Worm (Caenorhabditis elegans) whole organism, L3 larva: ENCODE data around the gene F49C12.12.

Experiments used
- R02D3.7 ChIP-seq: fragments of 150-350 bp; optimal IDR thresholded peaks from 2 replicates; lab custom pipeline; 2014; ENCODE audit warnings: missing biosample characterization, missing genetic modification characterization
- ZK546.5 ChIP-seq: sonication (generic microtip); optimal IDR thresholded peaks from 2 replicates; lab custom pipeline; 2017; ENCODE audit warnings: missing biosample characterization, missing genetic modification characterization
- ama-1 ChIP-seq: fragments of 150-350 bp; optimal IDR thresholded peaks from 2 replicates; lab custom pipeline; 2018
- ceh-28 ChIP-seq: fragments of 150-350 bp; optimal IDR thresholded peaks from 2 replicates; lab custom pipeline; 2014; ENCODE audit warnings: missing biosample characterization, missing genetic modification reagents, missing genetic modification characterization
- ceh-82 ChIP-seq: fragments of 150-350 bp; optimal IDR thresholded peaks from 2 replicates; lab custom pipeline; 2014; ENCODE audit warnings: missing biosample characterization, missing genetic modification characterization
- ceh-9 ChIP-seq: sonication (generic microtip); optimal IDR thresholded peaks from 2 replicates; lab custom pipeline; 2018; ENCODE audit warnings: missing biosample characterization, missing genetic modification characterization
- daf-12 ChIP-seq: fragments of 150-350 bp; optimal IDR thresholded peaks from 2 replicates; lab custom pipeline; 2014; ENCODE audit warnings: missing biosample characterization, missing genetic modification reagents, missing genetic modification characterization
- egl-27 ChIP-seq: sonication (generic microtip); optimal IDR thresholded peaks from 4 replicates; lab custom pipeline; 2017; ENCODE audit warnings: missing biosample characterization, missing genetic modification reagents, missing genetic modification characterization
- elt-1 ChIP-seq: fragments of 150-350 bp; optimal IDR thresholded peaks from 2 replicates; lab custom pipeline; 2014; ENCODE audit warnings: missing biosample characterization, missing genetic modification characterization
- elt-2 ChIP-seq: sonication (generic microtip); optimal IDR thresholded peaks from 2 replicates; lab custom pipeline; 2016; ENCODE audit warnings: missing genetic modification reagents, mild to moderate bottlenecking, missing genetic modification characterization, missing compliant biosample characterization
- eor-1 ChIP-seq, 2 experiments: fragments of 150-350 bp; optimal IDR thresholded peaks; 2 replicates each; lab custom pipeline; 2014 to 2018; ENCODE audit warnings: missing biosample characterization in 2 of 2, missing genetic modification characterization in 2 of 2
- fkh-10 ChIP-seq: sonication (generic microtip); optimal IDR thresholded peaks from 2 replicates; lab custom pipeline; 2017; ENCODE audit warnings: missing biosample characterization, missing genetic modification reagents, missing genetic modification characterization
- fkh-2 ChIP-seq: fragments of 150-350 bp; optimal IDR thresholded peaks from 2 replicates; lab custom pipeline; 2014; ENCODE audit warnings: missing biosample characterization, missing genetic modification reagents, missing genetic modification characterization
- fos-1 ChIP-seq: fragments of 150-350 bp; optimal IDR thresholded peaks from 2 replicates; lab custom pipeline; 2014; ENCODE audit warnings: missing biosample characterization, missing genetic modification characterization
- hmg-11 ChIP-seq: sonication (generic microtip); optimal IDR thresholded peaks from 2 replicates; lab custom pipeline; 2016; ENCODE audit warnings: missing genetic modification characterization, missing compliant biosample characterization
- jun-1 ChIP-seq: fragments of 150-350 bp; optimal IDR thresholded peaks from 2 replicates; lab custom pipeline; 2014; ENCODE audit warnings: missing biosample characterization, missing genetic modification reagents, missing genetic modification characterization
- lin-15B ChIP-seq: fragments of 150-350 bp; optimal IDR thresholded peaks from 2 replicates; lab custom pipeline; 2014; ENCODE audit warnings: missing biosample characterization, missing genetic modification characterization
- nhr-11 ChIP-seq: fragments of 150-350 bp; optimal IDR thresholded peaks from 2 replicates; lab custom pipeline; 2014; ENCODE audit warnings: missing biosample characterization, missing genetic modification characterization
- nhr-25 ChIP-seq: sonication (generic microtip); optimal IDR thresholded peaks from 2 replicates; lab custom pipeline; 2017; ENCODE audit warnings: missing biosample characterization, missing genetic modification characterization
- nhr-28 ChIP-seq: fragments of 150-350 bp; optimal IDR thresholded peaks from 2 replicates; lab custom pipeline; 2014; ENCODE audit warnings: missing biosample characterization, missing genetic modification characterization
- nhr-67 ChIP-seq: fragments of 150-350 bp; optimal IDR thresholded peaks from 2 replicates; lab custom pipeline; 2014; ENCODE audit warnings: missing biosample characterization, missing genetic modification characterization
- nhr-77 ChIP-seq: fragments of 150-350 bp; optimal IDR thresholded peaks from 2 replicates; lab custom pipeline; 2014; ENCODE audit warnings: missing biosample characterization, missing genetic modification characterization
- pha-4 ChIP-seq: fragments of 150-350 bp; optimal IDR thresholded peaks from 2 replicates; lab custom pipeline; 2014; ENCODE audit warnings: missing biosample characterization, missing genetic modification reagents, missing genetic modification characterization
- pqm-1 ChIP-seq: fragments of 150-350 bp; optimal IDR thresholded peaks from 2 replicates; lab custom pipeline; 2017; ENCODE audit warnings: missing biosample characterization, missing genetic modification characterization, inconsistent platforms
- snpc-4 ChIP-seq: fragments of 150-350 bp; optimal IDR thresholded peaks from 2 replicates; lab custom pipeline; 2014; ENCODE audit warnings: missing biosample characterization, missing genetic modification characterization
- tbx-2 ChIP-seq: sonication (generic microtip); optimal IDR thresholded peaks from 2 replicates; lab custom pipeline; 2016; ENCODE audit warnings: mild to moderate bottlenecking, missing genetic modification characterization, missing compliant biosample characterization
- unc-39 ChIP-seq: sonication (generic microtip); optimal IDR thresholded peaks from 4 replicates; lab custom pipeline; 2017; ENCODE audit warnings: missing biosample characterization, missing genetic modification characterization
- unc-62 ChIP-seq: fragments of 150-350 bp; sonication (generic microtip); optimal IDR thresholded peaks from 4 replicates; lab custom pipeline; 2014; ENCODE audit warnings: missing biosample characterization, missing genetic modification reagents, missing genetic modification characterization
- ztf-11 ChIP-seq: fragments of 150-350 bp; optimal IDR thresholded peaks from 2 replicates; lab custom pipeline; 2014; ENCODE audit warnings: missing biosample characterization, missing genetic modification characterization

The F49C12.12 gene

ce11 chrIV:9367852-9368627 lies 47.2 kb upstream of the F49C12.12 start:
- no peak for TF ChIP-seq R02D3.7
- TF ChIP-seq nhr-67: no peak
- no peak for TF ChIP-seq ama-1 (lab: Kevin White, UChicago)
- TF ChIP-seq pha-4 (tag; lab: Kevin White, UChicago): peak; percentile 90
- TF ChIP-seq pqm-1 (tag; lab: Kevin White, UChicago): peak; percentile 31
- no peak for TF ChIP-seq jun-1 (tag; lab: Kevin White, UChicago)
- no peak for TF ChIP-seq fkh-2
- no peak for TF ChIP-seq tbx-2 (tag; lab: Kevin White, UChicago)
- TF ChIP-seq snpc-4 (tag; lab: Kevin White, UChicago): peak; percentile 21
- no peak for TF ChIP-seq ZK546.5 (tag; lab: Kevin White, UChicago)
- no peak for TF ChIP-seq unc-62 (GFP tag; lab: Kevin White, UChicago)
- no peak for TF ChIP-seq nhr-28 (tag; lab: Kevin White, UChicago)
- no peak for TF ChIP-seq ceh-9 (tag; lab: Kevin White, UChicago)
- no peak for TF ChIP-seq elt-2 (tag; lab: Kevin White, UChicago)
- TF ChIP-seq daf-12 (tag; lab: Kevin White, UChicago): no peak
- TF ChIP-seq nhr-25 (tag; lab: Kevin White, UChicago): no peak
- no peak for TF ChIP-seq nhr-77 (tag; lab: Kevin White, UChicago)

- TF ChIP-seq egl-27 (tag; lab: Kevin White, UChicago): no peak
- no peak for TF ChIP-seq ceh-82 (tag; lab: Kevin White, UChicago)
- TF ChIP-seq fos-1 (tag; lab: Kevin White, UChicago): no peak
- TF ChIP-seq ZK546.5 (tag; lab: Kevin White, UChicago): no peak
- no peak for TF ChIP-seq ceh-28 (tag; lab: Kevin White, UChicago)
- no peak for TF ChIP-seq R02D3.7
- TF ChIP-seq pha-4 (tag; lab: Kevin White, UChicago): no peak
- TF ChIP-seq, all 47 proteins: peak for 0
Measured at ce11 chrIV:9366411-9366810, 45.5 kb upstream of the F49C12.12 start, which contains the start of gene pezo-1. Gene pezo-1, minus strand, starts transcription at chrIV:9366511.

ce11 chrIV:9353728-9354127 lies 32.8 kb upstream of the F49C12.12 start:
- TF ChIP-seq R02D3.7 (no peak), nhr-28 (tag; lab: Kevin White, UChicago) (no peak), pqm-1 (tag; lab: Kevin White, UChicago) (no peak), eor-1 (tag; optimal IDR thresholded peaks at IDR 0.05; lab: Kevin White, UChicago) (no peak), nhr-25 (tag; lab: Kevin White, UChicago) (no peak), jun-1 (tag; lab: Kevin White, UChicago) (no peak), daf-12 (tag; lab: Kevin White, UChicago) (no peak), ztf-11 (tag; lab: Kevin White, UChicago) (no peak), nhr-11 (tag; lab: Kevin White, UChicago) (no peak), tbx-2 (tag; lab: Kevin White, UChicago) (no peak), fkh-10 (GFP tag; lab: Kevin White, UChicago) (no peak), ama-1 (lab: Kevin White, UChicago) (no peak)

- TF ChIP-seq pha-4 (tag; lab: Kevin White, UChicago): peak; percentile 80
- TF ChIP-seq nhr-28 (tag; lab: Kevin White, UChicago): no peak
- no peak for TF ChIP-seq elt-1 (tag; lab: Kevin White, UChicago)
Measured at ce11 chrIV:9343102-9343599, 22.3 kb upstream of the F49C12.12 start, which contains the start of gene pigc-1. Gene pigc-1, minus strand, starts transcription at chrIV:9343152.

- TF ChIP-seq pha-4 (tag; lab: Kevin White, UChicago) (peak; percentile 81), nhr-11 (tag; lab: Kevin White, UChicago) (no peak), elt-2 (tag; lab: Kevin White, UChicago) (peak; percentile 10), hmg-11 (peak; percentile 35), fkh-2 (no peak), lin-15B (tag; lab: Kevin White, UChicago) (peak; percentile 36), fkh-10 (GFP tag; lab: Kevin White, UChicago) (no peak), tbx-2 (tag; lab: Kevin White, UChicago) (no peak), unc-39 (tag; lab: Kevin White, UChicago) (no peak)
- TF ChIP-seq, all 47 proteins: peak for 4
Measured at ce11 chrIV:9341591-9341990, 20.7 kb upstream of the F49C12.12 start, which contains the start of gene vps-26. Gene vps-26, minus strand, starts transcription at chrIV:9341790.
